Fruit fly (Drosophila melanogaster) whole organism, adult: ENCODE data around the gene Dsor1.
A peak's percentile ranks its signal among the peaks of the same experiment; 100 is the strongest.

ENCODE experiments used
- CG11617 ChIP-seq: fragments of 200-800 bp; sonication (Bioruptor generic); optimal IDR thresholded peaks from 2 replicates; lab custom pipeline; 2017; ENCODE audit warnings: mild to moderate bottlenecking, missing biosample characterization, missing genetic modification reagents, missing genetic modification characterization
- CG12768 ChIP-seq: fragments of 200-800 bp; sonication (Bioruptor generic); optimal IDR thresholded peaks from 2 replicates; lab custom pipeline; 2017; ENCODE audit warnings: missing biosample characterization, missing genetic modification characterization, mild to moderate bottlenecking, moderate library complexity, missing genetic modification reagents
- CG14711 ChIP-seq: fragments of 200-800 bp; sonication (Bioruptor generic); optimal IDR thresholded peaks from 2 replicates; lab custom pipeline; 2018; ENCODE audit warnings: missing biosample characterization, mild to moderate bottlenecking, missing genetic modification characterization, moderate library complexity
- CG1620 ChIP-seq: fragments of 200-800 bp; sonication (Bioruptor generic); optimal IDR thresholded peaks from 2 replicates; lab custom pipeline; 2016; ENCODE audit warnings: missing biosample characterization, missing genetic modification characterization
- CG33017 ChIP-seq: fragments of 200-800 bp; sonication (Bioruptor generic); optimal IDR thresholded peaks from 2 replicates; lab custom pipeline; 2018; ENCODE audit warnings: missing biosample characterization, mild to moderate bottlenecking, missing genetic modification characterization, moderate library complexity
- CG5204 ChIP-seq: fragments of 200-800 bp; sonication (Bioruptor generic); optimal IDR thresholded peaks from 2 replicates; lab custom pipeline; 2016; ENCODE audit warnings: missing biosample characterization, missing genetic modification characterization
- CG7045 ChIP-seq: fragments of 200-800 bp; sonication (Bioruptor generic); optimal IDR thresholded peaks from 2 replicates; lab custom pipeline; 2017; ENCODE audit warnings: missing biosample characterization, mild to moderate bottlenecking, missing genetic modification characterization
- CG7101 ChIP-seq: fragments of 200-800 bp; sonication (Bioruptor generic); optimal IDR thresholded peaks from 2 replicates; lab custom pipeline; 2018; ENCODE audit warnings: missing biosample characterization, mild to moderate bottlenecking, missing genetic modification characterization, moderate library complexity
- Clk ChIP-seq: fragments of 200-800 bp; sonication (Bioruptor generic); optimal IDR thresholded peaks from 2 replicates; lab custom pipeline; 2017; ENCODE audit warnings: missing biosample characterization, missing genetic modification characterization
- Crg-1 ChIP-seq: fragments of 200-800 bp; sonication (Bioruptor generic); optimal IDR thresholded peaks from 2 replicates; lab custom pipeline; 2016; ENCODE audit warnings: missing biosample characterization, missing genetic modification characterization
- Hr96 ChIP-seq: fragments of 200-800 bp; sonication (Bioruptor generic); optimal IDR thresholded peaks from 2 replicates; lab custom pipeline; 2016; ENCODE audit warnings: missing biosample characterization, missing genetic modification characterization
- Mnt ChIP-seq: fragments of 200-800 bp; sonication (Bioruptor generic); optimal IDR thresholded peaks from 2 replicates; lab custom pipeline; 2016; ENCODE audit warnings: missing biosample characterization, mild to moderate bottlenecking, missing genetic modification characterization
- bab1 ChIP-seq: fragments of 200-800 bp; sonication (Bioruptor generic); optimal IDR thresholded peaks from 3 replicates; lab custom pipeline; 2019; ENCODE audit warnings: missing biosample characterization, mild to moderate bottlenecking, missing genetic modification characterization, moderate library complexity
- cic ChIP-seq: fragments of 200-800 bp; sonication (Bioruptor generic); optimal IDR thresholded peaks from 2 replicates; lab custom pipeline; 2017; ENCODE audit warnings: missing biosample characterization, mild to moderate bottlenecking, missing genetic modification characterization, moderate library complexity
- cnc ChIP-seq, 2 experiments: fragments of >200 bp; optimal IDR thresholded peaks; 2 replicates each; lab custom pipeline; 2017
- kay ChIP-seq: fragments of 200-800 bp; sonication (Bioruptor generic); peaks from one replicate; lab custom pipeline; 2016; ENCODE audit warnings: missing biosample characterization, missing genetic modification characterization, borderline replicate concordance
- ovo ChIP-seq: fragments of 200-800 bp; sonication (Bioruptor generic); optimal IDR thresholded peaks from 2 replicates; lab custom pipeline; 2016; ENCODE audit warnings: missing biosample characterization, missing genetic modification characterization
- pad ChIP-seq: fragments of 200-800 bp; sonication (Bioruptor generic); optimal IDR thresholded peaks from 3 replicates; lab custom pipeline; 2017; ENCODE audit warnings: missing biosample characterization, missing genetic modification characterization, mild to moderate bottlenecking, moderate library complexity, missing genetic modification reagents
- tj ChIP-seq: fragments of 200-800 bp; sonication (Bioruptor generic); optimal IDR thresholded peaks from 3 replicates; lab custom pipeline; 2017; ENCODE audit warnings: missing biosample characterization, mild to moderate bottlenecking, missing genetic modification characterization, moderate library complexity
- toe ChIP-seq: fragments of 200-800 bp; sonication (Bioruptor generic); optimal IDR thresholded peaks from 2 replicates; lab custom pipeline; 2016; ENCODE audit warnings: missing biosample characterization, missing genetic modification characterization

The Dsor1 gene

dm6 chrX:9215485-9215884, 31.7 kb upstream of the Dsor1 start, which contains the start of gene CG15368:
CG15368 (plus strand) TSS chrX:9215785.
- no peak for TF ChIP-seq CG7101 (tag; lab: Kevin White, UChicago)
- TF ChIP-seq ovo (GFP tag; lab: Kevin White, UChicago): no peak
- no peak for TF ChIP-seq CG14711 (tag; lab: Kevin White, UChicago)
- TF ChIP-seq kay: no peak
- TF ChIP-seq CG12768: no peak
- no peak for TF ChIP-seq Mnt
- TF ChIP-seq CG5204 (GFP tag; lab: Kevin White, UChicago): no peak
- no peak for TF ChIP-seq CG11617 (GFP tag; lab: Kevin White, UChicago)
- no peak for TF ChIP-seq bab1 (GFP tag; lab: Kevin White, UChicago)
- TF ChIP-seq CG7045 (GFP tag; lab: Kevin White, UChicago): no peak
- no peak for TF ChIP-seq toe (GFP tag; lab: Kevin White, UChicago)
- no peak for TF ChIP-seq cnc (optimal IDR thresholded peaks at IDR 0.05; lab: Kevin White, UChicago)
- TF ChIP-seq cic (GFP tag; lab: Kevin White, UChicago): no peak
- no peak for TF ChIP-seq pad (GFP tag; lab: Kevin White, UChicago)
- no peak for TF ChIP-seq Clk (GFP tag; lab: Kevin White, UChicago)
- TF ChIP-seq CG33017 (tag; lab: Kevin White, UChicago): no peak
- TF ChIP-seq Crg-1: no peak
- no peak for TF ChIP-seq CG1620 (GFP tag; lab: Kevin White, UChicago)

dm6 chrX:9216572-9216971, 30.6 kb upstream of the Dsor1 start, which contains the start of gene CG15369:
CG15369 (plus strand) TSS chrX:9216872.
- TF ChIP-seq CG7045 (GFP tag; lab: Kevin White, UChicago) (no peak), CG1620 (GFP tag; lab: Kevin White, UChicago) (no peak), CG33017 (tag; lab: Kevin White, UChicago) (no peak), Mnt (no peak), CG5204 (GFP tag; lab: Kevin White, UChicago) (no peak), ovo (GFP tag; lab: Kevin White, UChicago) (no peak), tj (GFP tag; lab: Kevin White, UChicago) (no peak), toe (GFP tag; lab: Kevin White, UChicago) (no peak), kay (no peak), pad (GFP tag; lab: Kevin White, UChicago) (no peak), bab1 (GFP tag; lab: Kevin White, UChicago) (no peak), CG11617 (GFP tag; lab: Kevin White, UChicago) (no peak)

- TF ChIP-seq bab1 (GFP tag; lab: Kevin White, UChicago) (peak; percentile 26), tj (GFP tag; lab: Kevin White, UChicago) (no peak), CG33017 (tag; lab: Kevin White, UChicago) (peak; percentile 9), CG7101 (tag; lab: Kevin White, UChicago) (no peak)
Observed at dm6 chrX:9220434-9220833, 26.7 kb upstream of the Dsor1 start.

dm6 chrX:9223182-9223581, 24.0 kb upstream of the Dsor1 start, which contains the start of gene t:
t (minus strand) TSS chrX:9223257.
- TF ChIP-seq Mnt (no peak), bab1 (GFP tag; lab: Kevin White, UChicago) (no peak), CG33017 (tag; lab: Kevin White, UChicago) (no peak), CG5204 (GFP tag; lab: Kevin White, UChicago) (peak; percentile 17), tj (GFP tag; lab: Kevin White, UChicago) (no peak)

- peak; percentile 30 for TF ChIP-seq ovo (GFP tag; lab: Kevin White, UChicago)
- no peak for TF ChIP-seq tj (GFP tag; lab: Kevin White, UChicago)
- no peak for TF ChIP-seq CG7045 (GFP tag; lab: Kevin White, UChicago)
- TF ChIP-seq kay: no peak
- no peak for TF ChIP-seq CG5204 (GFP tag; lab: Kevin White, UChicago)
- no peak for TF ChIP-seq CG33017 (tag; lab: Kevin White, UChicago)
Observed at dm6 chrX:9224423-9224822, 22.7 kb upstream of the Dsor1 start.

- no peak for TF ChIP-seq CG11617 (GFP tag; lab: Kevin White, UChicago)
- TF ChIP-seq CG12768: no peak
- TF ChIP-seq CG14711 (tag; lab: Kevin White, UChicago): no peak
- TF ChIP-seq cnc (optimal IDR thresholded peaks at IDR 0.05; lab: Kevin White, UChicago): no peak
- no peak for TF ChIP-seq toe (GFP tag; lab: Kevin White, UChicago)
- no peak for TF ChIP-seq Crg-1
- TF ChIP-seq tj (GFP tag; lab: Kevin White, UChicago): no peak
- no peak for TF ChIP-seq bab1 (GFP tag; lab: Kevin White, UChicago)
- no peak for TF ChIP-seq CG5204 (GFP tag; lab: Kevin White, UChicago)
- no peak for TF ChIP-seq Clk (GFP tag; lab: Kevin White, UChicago)
- no peak for TF ChIP-seq ovo (GFP tag; lab: Kevin White, UChicago)
Observed at dm6 chrX:9225137-9225536, 22.0 kb upstream of the Dsor1 start, which contains the start of gene CG15370. CG15370 (plus strand) TSS chrX:9225437.

dm6 chrX:9226837-9227236, 20.3 kb upstream of the Dsor1 start, which contains the start of gene Gr8a:
Gr8a (plus strand) TSS chrX:9227137.
- TF ChIP-seq Crg-1 (no peak), tj (GFP tag; lab: Kevin White, UChicago) (no peak), CG11617 (GFP tag; lab: Kevin White, UChicago) (no peak), Mnt (no peak), CG7045 (GFP tag; lab: Kevin White, UChicago) (no peak), bab1 (GFP tag; lab: Kevin White, UChicago) (no peak), CG5204 (GFP tag; lab: Kevin White, UChicago) (no peak), CG1620 (GFP tag; lab: Kevin White, UChicago) (no peak), ovo (GFP tag; lab: Kevin White, UChicago) (no peak), CG33017 (tag; lab: Kevin White, UChicago) (no peak), toe (GFP tag; lab: Kevin White, UChicago) (no peak), cic (GFP tag; lab: Kevin White, UChicago) (no peak), cnc (optimal IDR thresholded peaks at IDR 0.05; lab: Kevin White, UChicago) (no peak), Hr96 (GFP tag; lab: Kevin White, UChicago) (no peak), pad (GFP tag; lab: Kevin White, UChicago) (no peak)
